Fruit fly (Drosophila melanogaster) whole organism, prepupa: ENCODE measurements around the gene CG10804.

Experiments used
- CG10669 ChIP-seq: fragments of 200-800 bp; sonication (Bioruptor generic); optimal IDR thresholded peaks from 3 replicates; lab custom pipeline; 2018; ENCODE audit warnings: missing biosample characterization, mild to moderate bottlenecking, missing genetic modification characterization, moderate library complexity
- CG11762 ChIP-seq: fragments of 200-800 bp; sonication (Bioruptor generic); optimal IDR thresholded peaks from 3 replicates; lab custom pipeline; 2016; ENCODE audit warnings: missing biosample characterization, missing genetic modification characterization; ENCODE audit not compliant: insufficient read depth
- CG31627 ChIP-seq: fragments of 200-800 bp; sonication (Bioruptor generic); optimal IDR thresholded peaks from 3 replicates; lab custom pipeline; 2016; ENCODE audit warnings: missing biosample characterization, missing genetic modification characterization
- CG32006 ChIP-seq: fragments of 200-800 bp; sonication (Bioruptor generic); optimal IDR thresholded peaks from 3 replicates; lab custom pipeline; 2017; ENCODE audit warnings: missing biosample characterization, mild to moderate bottlenecking, missing genetic modification characterization
- CG6808 ChIP-seq: fragments of 200-800 bp; sonication (Bioruptor generic); optimal IDR thresholded peaks from 3 replicates; lab custom pipeline; 2017; ENCODE audit warnings: missing biosample characterization, missing genetic modification characterization, mild to moderate bottlenecking, moderate library complexity, missing genetic modification reagents
- CG6854 ChIP-seq: fragments of 200-800 bp; sonication (Bioruptor generic); optimal IDR thresholded peaks from 2 replicates; lab custom pipeline; 2017; ENCODE audit warnings: missing biosample characterization, mild to moderate bottlenecking, missing genetic modification characterization
- OdsH ChIP-seq: fragments of 200-800 bp; sonication (Bioruptor generic); optimal IDR thresholded peaks from 3 replicates; lab custom pipeline; 2016; ENCODE audit warnings: missing biosample characterization, missing genetic modification characterization
- Smox ChIP-seq: fragments of 200-800 bp; sonication (Bioruptor generic); optimal IDR thresholded peaks from 3 replicates; lab custom pipeline; 2016; ENCODE audit warnings: missing biosample characterization, missing genetic modification characterization
- Sox102F ChIP-seq: fragments of 200-800 bp; sonication (Bioruptor generic); optimal IDR thresholded peaks from 2 replicates; lab custom pipeline; 2016; ENCODE audit warnings: missing biosample characterization, mild to moderate bottlenecking, missing genetic modification characterization
- topi ChIP-seq: fragments of 200-800 bp; sonication (Bioruptor generic); optimal IDR thresholded peaks from 3 replicates; lab custom pipeline; 2016; ENCODE audit warnings: missing biosample characterization, missing genetic modification characterization

dm6 chrX:3432928-3433327, 49.2 kb downstream of the CG10804 start:
- TF ChIP-seq CG10669: peak; percentile 91
- TF ChIP-seq CG11762 (GFP tag; lab: Kevin White, UChicago): peak; percentile 86
- TF ChIP-seq CG6854 (GFP tag; lab: Kevin White, UChicago): no peak
- TF ChIP-seq Sox102F (GFP tag; lab: Kevin White, UChicago): peak; percentile 75
- peak; percentile 66 for TF ChIP-seq Smox (GFP tag; lab: Kevin White, UChicago)
- TF ChIP-seq CG6808: peak; percentile 72
- TF ChIP-seq topi (GFP tag; lab: Kevin White, UChicago): peak; percentile 87
- peak; percentile 85 for TF ChIP-seq CG32006 (GFP tag; lab: Kevin White, UChicago)
- peak; percentile 84 for TF ChIP-seq CG31627
- TF ChIP-seq OdsH: peak; percentile 86
